Fruit fly (Drosophila melanogaster) whole organism, embryonic: ENCODE results near the gene CG7974.

Experiments
- BEAF-32 ChIP-seq: fragments of 200-800 bp; sonication (Bioruptor generic); optimal IDR thresholded peaks from 3 replicates; lab custom pipeline; 2017; ENCODE audit warnings: missing biosample characterization, missing genetic modification characterization, mild to moderate bottlenecking, moderate library complexity, missing genetic modification reagents
- Bgb ChIP-seq: fragments of 200-800 bp; sonication (Bioruptor generic); IDR thresholded peaks from 2 replicates; pipeline ENCODE4 v1.3.6; 2022; ENCODE audit warnings: missing biosample characterization, missing genetic modification characterization; ENCODE audit not compliant: partially characterized antibody
- Bteb2 ChIP-seq: fragments of 200-800 bp; sonication (Bioruptor generic); optimal IDR thresholded peaks from 2 replicates; lab custom pipeline; 2016; ENCODE audit warnings: missing biosample characterization, missing genetic modification characterization
- CG10366 ChIP-seq: fragments of 200-800 bp; sonication (Bioruptor generic); IDR thresholded peaks from 2 replicates; pipeline ENCODE4 v1.3.6; 2022; ENCODE audit warnings: missing biosample characterization, missing genetic modification characterization
- CG10462 ChIP-seq: fragments of 200-800 bp; sonication (Bioruptor generic); optimal IDR thresholded peaks from 2 replicates; lab custom pipeline; 2016; ENCODE audit warnings: missing biosample characterization, missing genetic modification characterization
- CG12155 ChIP-seq: fragments of 200-800 bp; sonication (Bioruptor generic); optimal IDR thresholded peaks from 3 replicates; lab custom pipeline; 2016; ENCODE audit warnings: missing biosample characterization, missing genetic modification characterization
- CG15514 ChIP-seq: fragments of 200-800 bp; sonication (Bioruptor generic); optimal IDR thresholded peaks from 3 replicates; lab custom pipeline; 2017; ENCODE audit warnings: missing biosample characterization, missing genetic modification characterization, mild to moderate bottlenecking, moderate library complexity, missing genetic modification reagents
- CG2116 ChIP-seq: fragments of 200-800 bp; sonication (Bioruptor generic); optimal IDR thresholded peaks from 3 replicates; lab custom pipeline; 2018; ENCODE audit warnings: missing biosample characterization, mild to moderate bottlenecking, missing genetic modification characterization
- CG42726 ChIP-seq: fragments of 200-800 bp; sonication (Bioruptor generic); IDR thresholded peaks from 2 replicates; pipeline ENCODE4 v1.3.6; 2022; ENCODE audit warnings: missing biosample characterization, missing genetic modification characterization; ENCODE audit not compliant: partially characterized antibody
- CG6654 ChIP-seq: fragments of 200-800 bp; sonication (Bioruptor generic); optimal IDR thresholded peaks from 2 replicates; lab custom pipeline; 2017; ENCODE audit warnings: missing biosample characterization, mild to moderate bottlenecking, missing genetic modification characterization
- CG6791 ChIP-seq: fragments of 200-800 bp; sonication (Bioruptor generic); IDR thresholded peaks from 3 replicates; pipeline ENCODE4 v1.3.6; 2022; ENCODE audit warnings: missing biosample characterization, missing genetic modification characterization; ENCODE audit not compliant: partially characterized antibody
- CG7357 ChIP-seq: fragments of 200-800 bp; sonication (Bioruptor generic); IDR thresholded peaks from 3 replicates; pipeline ENCODE4 v1.3.6; 2022; ENCODE audit warnings: missing biosample characterization, missing genetic modification characterization
- Camta ChIP-seq: fragments of 200-800 bp; sonication (Bioruptor generic); optimal IDR thresholded peaks from 2 replicates; lab custom pipeline; 2016; ENCODE audit warnings: missing biosample characterization, missing genetic modification characterization
- Dll ChIP-seq: fragments of 200-800 bp; sonication (Bioruptor generic); IDR thresholded peaks from 4 replicates; pipeline ENCODE4 v1.3.6; 2022; ENCODE audit warnings: missing biosample characterization, missing genetic modification characterization; ENCODE audit not compliant: partially characterized antibody
- Drgx ChIP-seq: fragments of 200-800 bp; sonication (Bioruptor generic); IDR thresholded peaks from 2 replicates; pipeline ENCODE4 v1.3.6; 2022; ENCODE audit warnings: missing biosample characterization, missing genetic modification characterization
- ERR ChIP-seq: fragments of 200-800 bp; sonication (Bioruptor generic); optimal IDR thresholded peaks from 2 replicates; lab custom pipeline; 2016; ENCODE audit warnings: missing biosample characterization, missing genetic modification characterization
- GATAe ChIP-seq: fragments of 200-800 bp; sonication (Bioruptor generic); conservative IDR thresholded peaks from 2 replicates; pipeline ENCODE4 v1.3.6; 2022; ENCODE audit warnings: missing biosample characterization, missing genetic modification characterization
- H15 ChIP-seq: fragments of 200-800 bp; sonication (Bioruptor generic); IDR thresholded peaks from 3 replicates; pipeline ENCODE4 v1.3.6; 2022; ENCODE audit warnings: missing biosample characterization, missing genetic modification characterization
- HLH3B ChIP-seq: fragments of 200-800 bp; sonication (Bioruptor generic); IDR thresholded peaks from 2 replicates; pipeline ENCODE4 v1.3.6; 2022; ENCODE audit warnings: missing biosample characterization, missing genetic modification characterization
- HLH54F ChIP-seq: fragments of 200-800 bp; sonication (Bioruptor generic); optimal IDR thresholded peaks from 3 replicates; lab custom pipeline; 2016; ENCODE audit warnings: missing biosample characterization, missing genetic modification characterization
- Hr78 ChIP-seq, 2 experiments: fragments of 200-800 bp in 1 of 2; fragments of >200 bp in 1 of 2; sonication (Bioruptor generic) in 1 of 2; optimal IDR thresholded peaks; 2 replicates each; lab custom pipeline; 2017 to 2019; ENCODE audit warnings: missing biosample characterization in 2 of 2, missing genetic modification characterization in 2 of 2, mild to moderate bottlenecking in 1 of 2, moderate library complexity in 1 of 2
- Sry-β ChIP-seq: fragments of 200-800 bp; sonication (Bioruptor generic); optimal IDR thresholded peaks from 2 replicates; lab custom pipeline; 2018; ENCODE audit warnings: missing biosample characterization, mild to moderate bottlenecking, missing genetic modification characterization, moderate library complexity
- Ssrp ChIP-seq: fragments of 200-800 bp; sonication (Bioruptor generic); optimal IDR thresholded peaks from 2 replicates; lab custom pipeline; 2018; ENCODE audit warnings: missing biosample characterization, mild to moderate bottlenecking, missing genetic modification characterization, moderate library complexity
- Stat92E ChIP-seq, 3 experiments: fragments of >200 bp in 2 of 3; fragments of 200-800 bp in 1 of 3; sonication (Bioruptor generic) in 1 of 3; optimal IDR thresholded peaks; 2 replicates each; lab custom pipeline; 2017 to 2019; ENCODE audit warnings: missing biosample characterization in 3 of 3, missing genetic modification characterization in 3 of 3, mild to moderate bottlenecking in 1 of 3, moderate library complexity in 1 of 3
- ab ChIP-seq: fragments of 200-800 bp; sonication (Bioruptor generic); optimal IDR thresholded peaks from 2 replicates; lab custom pipeline; 2016; ENCODE audit warnings: missing biosample characterization, missing genetic modification characterization
- amos ChIP-seq: fragments of 200-800 bp; sonication (Bioruptor generic); IDR thresholded peaks from 2 replicates; pipeline ENCODE4 v1.3.6; 2022; ENCODE audit warnings: missing biosample characterization, missing genetic modification characterization; ENCODE audit not compliant: partially characterized antibody
- cato ChIP-seq: fragments of 200-800 bp; sonication (Bioruptor generic); optimal IDR thresholded peaks from 2 replicates; lab custom pipeline; 2016; ENCODE audit warnings: missing biosample characterization, missing genetic modification characterization, borderline replicate concordance
- crol ChIP-seq: fragments of 200-800 bp; sonication (Bioruptor generic); IDR thresholded peaks from 2 replicates; pipeline ENCODE4 v1.3.6; 2022; ENCODE audit warnings: missing biosample characterization, missing genetic modification characterization
- dm ChIP-seq: fragments of 200-800 bp; sonication (Bioruptor generic); optimal IDR thresholded peaks from 3 replicates; lab custom pipeline; 2016; ENCODE audit warnings: missing biosample characterization, missing genetic modification characterization
- dmrt99B ChIP-seq: fragments of 200-800 bp; sonication (Bioruptor generic); optimal IDR thresholded peaks from 2 replicates; lab custom pipeline; 2018; ENCODE audit warnings: missing biosample characterization, mild to moderate bottlenecking, missing genetic modification characterization, moderate library complexity
- dysf ChIP-seq: fragments of 200-800 bp; sonication (Bioruptor generic); IDR thresholded peaks from 3 replicates; pipeline ENCODE4 v1.3.6; 2022; ENCODE audit warnings: missing biosample characterization, missing genetic modification characterization
- ems ChIP-seq: fragments of 200-800 bp; sonication (Bioruptor generic); optimal IDR thresholded peaks from 3 replicates; lab custom pipeline; 2016; ENCODE audit warnings: missing biosample characterization, missing genetic modification characterization
- gem ChIP-seq: fragments of 200-800 bp; sonication (Bioruptor generic); optimal IDR thresholded peaks from 2 replicates; lab custom pipeline; 2019; ENCODE audit warnings: missing biosample characterization, mild to moderate bottlenecking, missing genetic modification characterization, moderate library complexity
- gfzf ChIP-seq: fragments of 200-800 bp; sonication (Bioruptor generic); optimal IDR thresholded peaks from 2 replicates; lab custom pipeline; 2016; ENCODE audit warnings: missing biosample characterization, mild to moderate bottlenecking, missing genetic modification characterization, moderate library complexity
- grau ChIP-seq: fragments of 200-800 bp; optimal IDR thresholded peaks from 3 replicates; lab custom pipeline; 2019; ENCODE audit warnings: missing biosample characterization, mild to moderate bottlenecking, missing genetic modification characterization, moderate library complexity
- her ChIP-seq: fragments of 200-800 bp; sonication (Bioruptor generic); optimal IDR thresholded peaks from 2 replicates; lab custom pipeline; 2016; ENCODE audit warnings: missing biosample characterization, missing genetic modification characterization
- jumu ChIP-seq: fragments of 200-800 bp; sonication (Bioruptor generic); optimal IDR thresholded peaks from 3 replicates; lab custom pipeline; 2016; ENCODE audit warnings: missing biosample characterization, missing genetic modification characterization
- kah ChIP-seq: fragments of 200-800 bp; sonication (Bioruptor generic); optimal IDR thresholded peaks from 2 replicates; lab custom pipeline; 2018; ENCODE audit warnings: missing biosample characterization, mild to moderate bottlenecking, missing genetic modification characterization
- kni ChIP-seq: fragments of 200-800 bp; sonication (Bioruptor generic); optimal IDR thresholded peaks from 3 replicates; lab custom pipeline; 2017; ENCODE audit warnings: mild to moderate bottlenecking, missing biosample characterization, missing genetic modification reagents, missing genetic modification characterization
- p53 ChIP-seq: fragments of 200-800 bp; sonication (Bioruptor generic); optimal IDR thresholded peaks from 2 replicates; lab custom pipeline; 2016; ENCODE audit warnings: missing biosample characterization, missing genetic modification characterization
- phol ChIP-seq: fragments of 200-800 bp; sonication (Bioruptor generic); optimal IDR thresholded peaks from 3 replicates; lab custom pipeline; 2018; ENCODE audit warnings: missing biosample characterization, mild to moderate bottlenecking, missing genetic modification characterization, moderate library complexity
- repo ChIP-seq: fragments of 200-800 bp; sonication (Bioruptor generic); optimal IDR thresholded peaks from 2 replicates; lab custom pipeline; 2016; ENCODE audit warnings: missing biosample characterization, missing genetic modification characterization
- ro ChIP-seq: fragments of 200-800 bp; sonication (Bioruptor generic); IDR thresholded peaks from 2 replicates; pipeline ENCODE4 v1.3.6; 2022; ENCODE audit warnings: missing biosample characterization, missing genetic modification characterization
- scrt ChIP-seq: fragments of 200-800 bp; sonication (Bioruptor generic); optimal IDR thresholded peaks from 2 replicates; lab custom pipeline; 2018; ENCODE audit warnings: missing biosample characterization, mild to moderate bottlenecking, missing genetic modification characterization, moderate library complexity
- slbo ChIP-seq: fragments of 200-800 bp; sonication (Bioruptor generic); IDR thresholded peaks from 2 replicates; pipeline ENCODE4 v1.3.6; 2022; ENCODE audit warnings: missing biosample characterization, missing genetic modification characterization
- slou ChIP-seq: fragments of 200-800 bp; sonication (Bioruptor generic); optimal IDR thresholded peaks from 3 replicates; lab custom pipeline; 2016; ENCODE audit warnings: missing biosample characterization, missing genetic modification characterization
- so ChIP-seq: fragments of 200-800 bp; sonication (Bioruptor generic); IDR thresholded peaks from 3 replicates; pipeline ENCODE4 v1.3.6; 2022; ENCODE audit warnings: missing biosample characterization, missing genetic modification characterization
- tap ChIP-seq: fragments of 200-800 bp; optimal IDR thresholded peaks from 3 replicates; lab custom pipeline; 2019; ENCODE audit warnings: missing biosample characterization, mild to moderate bottlenecking, missing genetic modification characterization, moderate library complexity
- zfh2 ChIP-seq: fragments of 200-800 bp; sonication (Bioruptor generic); optimal IDR thresholded peaks from 2 replicates; lab custom pipeline; 2016; ENCODE audit warnings: missing biosample characterization, missing genetic modification characterization

The CG7974 gene

dm6 chr3L:1649363-1649762 is 15.6 kb upstream of the CG7974 start (continued):
- TF ChIP-seq CG6791 (no peak), repo (GFP tag; lab: Kevin White, UChicago) (no peak), CG10366 (GFP tag; lab: Robert Waterston, UW) (no peak), Stat92E (GFP tag; optimal IDR thresholded peaks at IDR 0.05; lab: Kevin White, UChicago) (no peak), Bgb (GFP tag; lab: Robert Waterston, UW) (0 out of 2 replicates have a peak, but pooled peaks have one; percentile 27), slbo (GFP tag; lab: Robert Waterston, UW) (no peak)

dm6 chr3L:1652700-1653200 is 12.2 kb upstream of the CG7974 start, which contains the start of the genes CG7970 and Vta1:
Gene CG7970, plus strand, starts transcription at chr3L:1652750.
Gene Vta1, minus strand, starts transcription at chr3L:1652900.
- no peak for TF ChIP-seq CG7357 (GFP tag; lab: Robert Waterston, UW)
- TF ChIP-seq scrt (GFP tag; lab: Kevin White, UChicago), result no peak
- TF ChIP-seq Drgx, result peak; percentile 63
- no peak for TF ChIP-seq p53 (GFP tag; lab: Kevin White, UChicago)
- TF ChIP-seq GATAe, result no peak
- no peak for TF ChIP-seq HLH54F (GFP tag; lab: Kevin White, UChicago)
- peak; percentile 30; the same call in 1 of the 2 replicates for TF ChIP-seq amos (GFP tag; lab: Robert Waterston, UW)
- TF ChIP-seq jumu (GFP tag; lab: Kevin White, UChicago), result no peak
- TF ChIP-seq BEAF-32 (GFP tag; lab: Kevin White, UChicago), result peak; percentile 8
- peak in 1 of 2 experiments; percentile 94 for TF ChIP-seq Hr78 (GFP tag; optimal IDR thresholded peaks at IDR 0.05; lab: Kevin White, UChicago)
- TF ChIP-seq Dll (GFP tag; lab: Robert Waterston, UW), result 0 out of 4 replicates have a peak, but pooled peaks have one; percentile 26
- no peak for TF ChIP-seq HLH3B (GFP tag; lab: Robert Waterston, UW)
- TF ChIP-seq Sry-β (GFP tag; lab: Kevin White, UChicago), result no peak
- no peak for TF ChIP-seq kah
- peak; percentile 85 for TF ChIP-seq gfzf (GFP tag; lab: Kevin White, UChicago)
- no peak for TF ChIP-seq CG2116 (GFP tag; lab: Kevin White, UChicago)
- TF ChIP-seq CG15514 (GFP tag; lab: Kevin White, UChicago), result peak; percentile 99
- no peak for TF ChIP-seq ems (GFP tag; lab: Kevin White, UChicago)
- TF ChIP-seq H15 (GFP tag; lab: Robert Waterston, UW), result no peak
- TF ChIP-seq ab (GFP tag; lab: Kevin White, UChicago), result no peak
- no peak for TF ChIP-seq grau (tag; lab: Kevin White, UChicago)
- TF ChIP-seq kni (GFP tag; lab: Kevin White, UChicago), result no peak
- no peak for TF ChIP-seq ERR
- TF ChIP-seq gem (tag; lab: Kevin White, UChicago), result no peak
- no peak for TF ChIP-seq dm (GFP tag; lab: Kevin White, UChicago)
- TF ChIP-seq zfh2 (GFP tag; lab: Kevin White, UChicago), result no peak
- no peak for TF ChIP-seq slou (GFP tag; lab: Kevin White, UChicago)
- TF ChIP-seq dmrt99B (tag; lab: Kevin White, UChicago), result no peak
- TF ChIP-seq cato (GFP tag; lab: Kevin White, UChicago), result no peak
- TF ChIP-seq ro (GFP tag; lab: Robert Waterston, UW), result no peak
- no peak for TF ChIP-seq CG6654 (GFP tag; lab: Kevin White, UChicago)
- no peak for TF ChIP-seq phol
- no peak for TF ChIP-seq Ssrp (tag; lab: Kevin White, UChicago)
- no peak for TF ChIP-seq tap (tag; lab: Kevin White, UChicago)
- no peak for TF ChIP-seq CG12155
- no peak for TF ChIP-seq Camta (GFP tag; lab: Kevin White, UChicago)
- TF ChIP-seq her (GFP tag; lab: Kevin White, UChicago), result no peak
- no peak for TF ChIP-seq crol (GFP tag; lab: Robert Waterston, UW)
- no peak for TF ChIP-seq dysf
- no peak for TF ChIP-seq so (GFP tag; lab: Robert Waterston, UW)
- TF ChIP-seq CG10462 (GFP tag; lab: Kevin White, UChicago), result no peak
- TF ChIP-seq CG42726 (GFP tag; lab: Robert Waterston, UW), result no peak
- TF ChIP-seq Bteb2 (GFP tag; lab: Kevin White, UChicago), result no peak
